Worm (Caenorhabditis elegans) whole organism, mixed stage, embryonic: ENCODE data around the gene daf-4.

Source experiments
- blmp-1 ChIP-seq: fragments of 150-350 bp; optimal IDR thresholded peaks from 2 replicates; lab custom pipeline; 2014; ENCODE audit warnings: missing biosample characterization, missing genetic modification characterization
- ham-2 ChIP-seq: fragments of 200-800 bp; sonication (Bioruptor generic); optimal IDR thresholded peaks from 2 replicates; lab custom pipeline; 2018; ENCODE audit warnings: mild to moderate bottlenecking, missing genetic modification characterization, missing compliant biosample characterization
- hlh-1 ChIP-seq: fragments of 150-350 bp; optimal IDR thresholded peaks from 2 replicates; lab custom pipeline; 2014; ENCODE audit warnings: missing biosample characterization, missing genetic modification reagents, missing genetic modification characterization
- lin-13 ChIP-seq: fragments of 150-350 bp; optimal IDR thresholded peaks from 2 replicates; lab custom pipeline; 2014; ENCODE audit warnings: missing biosample characterization, missing genetic modification characterization
- lin-32 ChIP-seq: fragments of 200-800 bp; sonication (Bioruptor generic); optimal IDR thresholded peaks from 2 replicates; lab custom pipeline; 2018; ENCODE audit warnings: mild to moderate bottlenecking, missing genetic modification characterization, missing compliant biosample characterization
- mab-5 ChIP-seq: fragments of 150-350 bp; optimal IDR thresholded peaks from 2 replicates; lab custom pipeline; 2014; ENCODE audit warnings: missing biosample characterization, missing genetic modification characterization
- mep-1 ChIP-seq: fragments of 150-350 bp; optimal IDR thresholded peaks from 2 replicates; lab custom pipeline; 2017; ENCODE audit warnings: missing biosample characterization, missing genetic modification reagents, missing genetic modification characterization, inconsistent platforms
- nhr-12 ChIP-seq: fragments of 150-350 bp; optimal IDR thresholded peaks from 2 replicates; lab custom pipeline; 2014; ENCODE audit warnings: missing biosample characterization, missing genetic modification characterization
- nhr-237 ChIP-seq: fragments of 150-350 bp; optimal IDR thresholded peaks from 2 replicates; lab custom pipeline; 2014; ENCODE audit warnings: missing biosample characterization, missing genetic modification characterization
- nhr-28 ChIP-seq: fragments of 150-350 bp; optimal IDR thresholded peaks from 2 replicates; lab custom pipeline; 2014; ENCODE audit warnings: missing biosample characterization, missing genetic modification characterization
- nhr-76 ChIP-seq: sonication (generic microtip); optimal IDR thresholded peaks from 2 replicates; lab custom pipeline; 2017; ENCODE audit warnings: missing biosample characterization, missing genetic modification characterization
- snpc-4 ChIP-seq: fragments of 150-350 bp; optimal IDR thresholded peaks from 2 replicates; lab custom pipeline; 2014; ENCODE audit warnings: missing biosample characterization, missing genetic modification characterization
- unc-39 ChIP-seq: fragments of 150-350 bp; optimal IDR thresholded peaks from 2 replicates; lab custom pipeline; 2014; ENCODE audit warnings: missing biosample characterization, missing genetic modification characterization
- ztf-11 ChIP-seq: fragments of 150-350 bp; optimal IDR thresholded peaks from 2 replicates; lab custom pipeline; 2014; ENCODE audit warnings: missing biosample characterization, missing genetic modification characterization

ce11 chrIII:5623418-5623817 is 1.5 kb upstream of the daf-4 start:
- TF ChIP-seq snpc-4 (tag; lab: Kevin White, UChicago) = no peak
- TF ChIP-seq hlh-1 = peak; percentile 38
- TF ChIP-seq nhr-76 (tag; lab: Kevin White, UChicago) = no peak
- no peak for TF ChIP-seq nhr-28 (tag; lab: Kevin White, UChicago)
- no peak for TF ChIP-seq lin-32 (GFP tag; lab: Kevin White, UChicago)
- TF ChIP-seq mab-5 (tag; lab: Kevin White, UChicago) = no peak
- no peak for TF ChIP-seq unc-39 (tag; lab: Kevin White, UChicago)
- TF ChIP-seq blmp-1 (tag; lab: Kevin White, UChicago) = no peak
- TF ChIP-seq mep-1 = no peak
- TF ChIP-seq nhr-12 (tag; lab: Kevin White, UChicago) = no peak
- no peak for TF ChIP-seq lin-13 (tag; lab: Kevin White, UChicago)
- no peak for TF ChIP-seq ham-2 (GFP tag; lab: Kevin White, UChicago)
- TF ChIP-seq ztf-11 (tag; lab: Kevin White, UChicago) = no peak
- TF ChIP-seq nhr-237 (tag; lab: Kevin White, UChicago) = no peak
